Worm (Caenorhabditis elegans): Measurements from ENCODE around the gene srg-7.

The srg-7 gene

ce11 chrIII:6278301-6278827 is 10.4 kb upstream of the srg-7 start, which contains the start of gene C18F10.7:
Gene C18F10.7, minus strand, starts transcription at chrIII:6278351.
- TF ChIP-seq blmp-1 (tag; optimal IDR thresholded peaks at IDR 0.05) (peak; percentile 49), hlh-17 (GFP tag; optimal IDR thresholded peaks at IDR 0.05; ENCODE audit: borderline replicate concordance) (no peak), nhr-47 (tag; optimal IDR thresholded peaks at IDR 0.05) (peak; percentile 73), ceh-82 (tag; optimal IDR thresholded peaks at IDR 0.05) (peak; percentile 37 to 64 (median 38)), tlp-1 (tag; optimal IDR thresholded peaks at IDR 0.05) (no peak), tbx-2 (tag; optimal IDR thresholded peaks at IDR 0.05) (peak; percentile 76), jun-1 (tag; optimal IDR thresholded peaks at IDR 0.05) (peak; percentile 36), nhr-84 (tag; optimal IDR thresholded peaks at IDR 0.05) (no peak), ceh-8 (GFP tag; optimal IDR thresholded peaks at IDR 0.05) (no peak), lsy-2 (tag; optimal IDR thresholded peaks at IDR 0.05) (peak in 1 of 2 experiments; percentile 76), nhr-85 (tag) (peak; percentile 70), lin-13 (GFP tag; optimal IDR thresholded peaks at IDR 0.05) (no peak), efl-1 (optimal IDR thresholded peaks at IDR 0.05) (peak; percentile 79 to 85), efl-1 (GFP tag; optimal IDR thresholded peaks at IDR 0.05 in 1 of 2) (peak; percentile 60 to 95), fkh-10 (GFP tag; optimal IDR thresholded peaks at IDR 0.05) (no peak), dpl-1 (GFP tag; optimal IDR thresholded peaks at IDR 0.05) (peak; percentile 30 to 56 (median 48)), ets-5 (GFP tag; IDR thresholded peaks at IDR 0.05) (no peak), lin-39 (tag; optimal IDR thresholded peaks at IDR 0.05) (peak; percentile 51), lin-35 (GFP tag; optimal IDR thresholded peaks at IDR 0.05) (peak; percentile 55 to 63), efl-3 (GFP tag; optimal IDR thresholded peaks at IDR 0.05) (no peak), nhr-19 (GFP tag; conservative IDR thresholded peaks at IDR 0.05) (peak; percentile 76), nhr-237 (tag; optimal IDR thresholded peaks at IDR 0.05) (no peak), nhr-28 (tag; optimal IDR thresholded peaks at IDR 0.05) (no peak), ceh-88 (GFP tag; IDR thresholded peaks at IDR 0.05) (no peak; the same call in 1 of the 2 replicates), zag-1 (tag; optimal IDR thresholded peaks at IDR 0.05) (no peak), mep-1 (tag; optimal IDR thresholded peaks at IDR 0.05) (peak; percentile 50), ceh-63 (GFP tag; optimal IDR thresholded peaks at IDR 0.05) (no peak), mdl-1 (tag; optimal IDR thresholded peaks at IDR 0.05) (peak in 1 of 2 experiments; percentile 90), isw-1 (GFP tag; IDR thresholded peaks at IDR 0.05) (peak; percentile 30), elt-2 (tag; optimal IDR thresholded peaks at IDR 0.05) (peak; percentile 61), sptf-1 (tag; optimal IDR thresholded peaks at IDR 0.05) (no peak), pag-3 (tag; optimal IDR thresholded peaks at IDR 0.05; ENCODE audit: borderline replicate concordance, insufficient read depth) (no peak), sup-37 (GFP tag; optimal IDR thresholded peaks at IDR 0.05) (peak; percentile 3), alr-1 (tag; optimal IDR thresholded peaks at IDR 0.05; ENCODE audit: borderline replicate concordance) (no peak), unc-30 (tag; optimal IDR thresholded peaks at IDR 0.05) (no peak), aha-1 (tag; optimal IDR thresholded peaks at IDR 0.05) (no peak), xbp-1 (tag; optimal IDR thresholded peaks at IDR 0.05) (peak; percentile 70), ztf-11 (tag; optimal IDR thresholded peaks at IDR 0.05) (no peak), hpl-2 (GFP tag; optimal IDR thresholded peaks at IDR 0.05) (no peak), irx-1 (tag; optimal IDR thresholded peaks at IDR 0.05) (peak; percentile 52), fos-1 (tag; optimal IDR thresholded peaks at IDR 0.05) (peak; percentile 73), hlh-4 (tag; optimal IDR thresholded peaks at IDR 0.05) (no peak), lin-15B (tag; optimal IDR thresholded peaks at IDR 0.05) (no peak), nhr-71 (tag; optimal IDR thresholded peaks at IDR 0.05) (peak; percentile 89), zip-4 (GFP tag; optimal IDR thresholded peaks at IDR 0.05) (no peak), nhr-12 (tag; optimal IDR thresholded peaks at IDR 0.05) (no peak), rnt-1 (tag; optimal IDR thresholded peaks at IDR 0.05) (peak; percentile 79), pax-3 (tag; optimal IDR thresholded peaks at IDR 0.05) (no peak), lin-14 (GFP tag; optimal IDR thresholded peaks at IDR 0.05) (peak; percentile 87), elt-3 (tag; optimal IDR thresholded peaks at IDR 0.05) (no peak), F16B12.6 (tag; optimal IDR thresholded peaks at IDR 0.05) (peak; percentile 16), fkh-8 (tag; optimal IDR thresholded peaks at IDR 0.05) (peak; percentile 52)

All from whole organism, L1 larva.